Fruit fly (Drosophila melanogaster): ENCODE measurements around the gene ogre.

ogre gene

dm6 chrX:6991286-6991685, at the start of gene ogre:
ogre (minus strand) TSS chrX:6991318.
- TF ChIP-seq Awh (GFP tag; IDR thresholded peaks at IDR 0.05) (peak; percentile 43; the same call in 1 of the 2 replicates), oc (tag; optimal IDR thresholded peaks at IDR 0.05) (peak; percentile 33), gem (tag; optimal IDR thresholded peaks at IDR 0.05) (no peak), kni (GFP tag; optimal IDR thresholded peaks at IDR 0.05) (peak; percentile 46), chif (GFP tag; optimal IDR thresholded peaks at IDR 0.05) (no peak), chinmo (GFP tag; IDR thresholded peaks at IDR 0.05; ENCODE audit: partially characterized antibody) (0 out of 4 replicates have a peak, but pooled peaks have one; percentile 25), sd (tag; optimal IDR thresholded peaks at IDR 0.05) (peak; percentile 43), CG2678 (tag; optimal IDR thresholded peaks at IDR 0.05) (no peak), sqz (GFP tag; optimal IDR thresholded peaks at IDR 0.05) (peak; percentile 71), abd-A (tag; optimal IDR thresholded peaks at IDR 0.05) (peak; percentile 23), Blimp-1 (GFP tag; optimal IDR thresholded peaks at IDR 0.05) (peak; percentile 34), hkb (optimal IDR thresholded peaks at IDR 0.05) (no peak), hkb (GFP tag; IDR thresholded peaks at IDR 0.05) (no peak), dm (GFP tag; optimal IDR thresholded peaks at IDR 0.05) (no peak), Hr78 (GFP tag; optimal IDR thresholded peaks at IDR 0.05) (peak in 1 of 2 experiments; percentile 19)

- peak in 1 of 2 experiments; percentile 55 for TF ChIP-seq tll (GFP tag; optimal IDR thresholded peaks at IDR 0.05)
- TF ChIP-seq Oaz (GFP tag; IDR thresholded peaks at IDR 0.05): no peak
- TF ChIP-seq cad (GFP tag; optimal IDR thresholded peaks at IDR 0.05): peak; percentile 94
- TF ChIP-seq zen (tag; optimal IDR thresholded peaks at IDR 0.05): peak; percentile 19
- TF ChIP-seq CG15479 (GFP tag; optimal IDR thresholded peaks at IDR 0.05): peak; percentile 87
- TF ChIP-seq chm (GFP tag; IDR thresholded peaks at IDR 0.05): no peak
Measured at dm6 chrX:7040205-7040866, 49.2 kb upstream of the ogre start, which contains the start of gene CG14427. CG14427 (plus strand) TSS chrX:7040603.

DNA sequence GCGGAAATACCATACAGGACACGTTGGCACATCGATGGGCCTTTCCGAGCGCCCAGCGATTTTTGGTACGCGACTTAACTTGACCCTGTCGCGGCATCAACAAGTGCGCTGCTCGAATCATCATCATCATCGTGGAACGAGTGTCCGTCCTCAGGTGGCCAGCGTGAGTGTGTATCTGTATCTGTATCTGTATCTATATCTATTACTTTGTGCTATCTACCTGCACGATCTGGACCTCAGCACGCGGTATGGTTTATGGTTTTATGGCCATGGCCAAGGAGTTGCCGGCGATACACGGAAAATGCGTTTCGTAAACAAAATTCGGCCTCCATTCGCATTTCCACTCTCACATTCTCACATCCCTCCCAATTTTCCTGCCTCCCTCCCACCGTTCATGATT, 45.9 kb upstream of the ogre start:
- peak; percentile 63 for TF ChIP-seq zen (tag; optimal IDR thresholded peaks at IDR 0.05)
- peak; percentile 97 for TF ChIP-seq cad (GFP tag; optimal IDR thresholded peaks at IDR 0.05)
- TF ChIP-seq CG11456 (GFP tag; IDR thresholded peaks at IDR 0.05): no peak
- no peak for TF ChIP-seq en (GFP tag; optimal IDR thresholded peaks at IDR 0.05)
- peak; percentile 68 for TF ChIP-seq Ets65A (GFP tag)
- peak in 1 of 2 experiments; percentile 58 for TF ChIP-seq tll (GFP tag; optimal IDR thresholded peaks at IDR 0.05)
- TF ChIP-seq CG15479 (GFP tag; optimal IDR thresholded peaks at IDR 0.05): peak; percentile 67
- TF ChIP-seq phol (tag; optimal IDR thresholded peaks at IDR 0.05): no peak

dm6 chrX:7034892-7035291, 43.8 kb upstream of the ogre start:
- no peak for TF ChIP-seq HLHmδ (GFP tag; optimal IDR thresholded peaks at IDR 0.05)
- TF ChIP-seq Eip74EF (GFP tag; optimal IDR thresholded peaks at IDR 0.05): no peak
- no peak for TF ChIP-seq klu (GFP tag; IDR thresholded peaks at IDR 0.05)
- TF ChIP-seq zen (tag; optimal IDR thresholded peaks at IDR 0.05): peak; percentile 93
- TF ChIP-seq tll (GFP tag; optimal IDR thresholded peaks at IDR 0.05): peak in 1 of 2 experiments; percentile 53
- TF ChIP-seq CG15479 (GFP tag; optimal IDR thresholded peaks at IDR 0.05): peak; percentile 41
- TF ChIP-seq scrt (GFP tag; optimal IDR thresholded peaks at IDR 0.05): no peak
- TF ChIP-seq vfl (GFP tag; optimal IDR thresholded peaks at IDR 0.05): no peak
- TF ChIP-seq CG11695 (GFP tag; IDR thresholded peaks at IDR 0.05): no peak
- no peak for TF ChIP-seq tup (GFP tag; optimal IDR thresholded peaks at IDR 0.05)
- no peak for TF ChIP-seq BEAF-32 (GFP tag; optimal IDR thresholded peaks at IDR 0.05)
- no peak for TF ChIP-seq CG13287 (GFP tag; IDR thresholded peaks at IDR 0.05; ENCODE audit: partially characterized antibody)

Data from whole organism, embryonic.